Worm (Caenorhabditis elegans) whole organism, young adult: ENCODE measurements around the gene C14C6.13.

Source experiments
- D2030.7 ChIP-seq: fragments of 200-800 bp; sonication (Bioruptor generic); IDR thresholded peaks from 2 replicates; pipeline ENCODE4 v1.3.6; 2022; ENCODE audit warnings: missing genetic modification reagents, missing genetic modification characterization, missing compliant biosample characterization
- F57C9.4 ChIP-seq: sonication (generic microtip); optimal IDR thresholded peaks from 2 replicates; lab custom pipeline; 2017; ENCODE audit warnings: mild to moderate bottlenecking, missing genetic modification characterization, missing compliant biosample characterization
- dpl-1 ChIP-seq: fragments of 150-350 bp; optimal IDR thresholded peaks from 2 replicates; lab custom pipeline; 2014; ENCODE audit warnings: missing biosample characterization, missing genetic modification reagents, missing genetic modification characterization
- egrh-3 ChIP-seq: fragments of 200-800 bp; sonication (Bioruptor generic); IDR thresholded peaks from 2 replicates; pipeline ENCODE4 v1.3.6; 2022; ENCODE audit warnings: missing genetic modification reagents, missing genetic modification characterization, missing compliant biosample characterization
- sdz-38 ChIP-seq: sonication (generic microtip); optimal IDR thresholded peaks from 2 replicates; lab custom pipeline; 2016; ENCODE audit warnings: missing genotype, missing genetic modification characterization, missing compliant biosample characterization
- unc-62 ChIP-seq: fragments of 150-350 bp; optimal IDR thresholded peaks from 2 replicates; lab custom pipeline; 2014; ENCODE audit warnings: missing biosample characterization, missing genetic modification reagents, missing genetic modification characterization

ce11 chrV:527602-528001 is 46.9 kb downstream of the C14C6.13 start, which contains the start of gene srw-108:
- TF ChIP-seq egrh-3 (GFP tag; lab: Robert Waterston, UW): no peak
- TF ChIP-seq D2030.7 (GFP tag; lab: Robert Waterston, UW): no peak
- TF ChIP-seq F57C9.4: no peak
- no peak for TF ChIP-seq unc-62 (GFP tag; lab: Kevin White, UChicago)
- TF ChIP-seq dpl-1 (GFP tag; lab: Kevin White, UChicago): no peak
- no peak for TF ChIP-seq sdz-38 (tag; lab: Kevin White, UChicago)
